Worm (Caenorhabditis elegans) whole organism, L2 larva: Measurements from ENCODE around the gene R04B5.1.

Experiments used
- C34F6.9 ChIP-seq: fragments of 150-350 bp; optimal IDR thresholded peaks from 2 replicates; lab custom pipeline; 2014; ENCODE audit warnings: missing biosample characterization, missing genetic modification characterization
- F13H6.1 ChIP-seq: sonication (generic microtip); optimal IDR thresholded peaks from 2 replicates; lab custom pipeline; 2016; ENCODE audit warnings: missing genetic modification characterization, missing compliant biosample characterization
- R02D3.7 ChIP-seq: fragments of 150-350 bp; optimal IDR thresholded peaks from 2 replicates; lab custom pipeline; 2014; ENCODE audit warnings: missing biosample characterization, missing genetic modification characterization
- Y55F3AM.14 ChIP-seq: fragments of 200-800 bp; sonication (Bioruptor generic); optimal IDR thresholded peaks from 2 replicates; lab custom pipeline; 2018; ENCODE audit warnings: mild to moderate bottlenecking, missing genetic modification characterization, missing compliant biosample characterization
- ZK546.5 ChIP-seq: sonication (generic microtip); optimal IDR thresholded peaks from 2 replicates; lab custom pipeline; 2017; ENCODE audit warnings: missing biosample characterization, missing genetic modification characterization
- ama-1 ChIP-seq: fragments of 150-350 bp; optimal IDR thresholded peaks from 2 replicates; lab custom pipeline; 2018; ENCODE audit warnings: inconsistent platforms
- blmp-1 ChIP-seq: sonication (generic microtip); optimal IDR thresholded peaks from 2 replicates; lab custom pipeline; 2017; ENCODE audit warnings: missing genetic modification characterization, mild to moderate bottlenecking, missing compliant biosample characterization, antibody characterized with exemption, moderate library complexity; ENCODE audit not compliant: insufficient read depth
- ceh-16 ChIP-seq: fragments of 150-350 bp; optimal IDR thresholded peaks from 2 replicates; lab custom pipeline; 2014; ENCODE audit warnings: missing biosample characterization, missing genetic modification characterization
- ceh-82 ChIP-seq: fragments of 150-350 bp; optimal IDR thresholded peaks from 2 replicates; lab custom pipeline; 2014; ENCODE audit warnings: missing biosample characterization, missing genetic modification characterization
- crh-2 ChIP-seq: sonication (generic microtip); optimal IDR thresholded peaks from 2 replicates; lab custom pipeline; 2017; ENCODE audit warnings: missing biosample characterization, missing genetic modification characterization
- egl-27 ChIP-seq: sonication (generic microtip); optimal IDR thresholded peaks from 3 replicates; lab custom pipeline; 2017; ENCODE audit warnings: missing biosample characterization, missing genetic modification reagents, missing genetic modification characterization
- elt-1 ChIP-seq: fragments of 150-350 bp; optimal IDR thresholded peaks from 2 replicates; lab custom pipeline; 2014; ENCODE audit warnings: missing biosample characterization, missing genetic modification characterization
- elt-3 ChIP-seq: sonication (generic microtip); optimal IDR thresholded peaks from 2 replicates; lab custom pipeline; 2017; ENCODE audit warnings: missing biosample characterization, missing genetic modification characterization
- fos-1 ChIP-seq: fragments of 150-350 bp; optimal IDR thresholded peaks from 2 replicates; lab custom pipeline; 2014; ENCODE audit warnings: missing biosample characterization, missing genetic modification characterization
- gmeb-1 ChIP-seq: fragments of 150-350 bp; optimal IDR thresholded peaks from 2 replicates; lab custom pipeline; 2014; ENCODE audit warnings: missing biosample characterization, missing genetic modification characterization
- lin-11 ChIP-seq: fragments of 150-350 bp; sonication (generic microtip); optimal IDR thresholded peaks from 2 replicates; lab custom pipeline; 2014; ENCODE audit warnings: missing biosample characterization, missing genetic modification characterization, inconsistent platforms, mixed read lengths
- lin-13 ChIP-seq: fragments of 150-350 bp; optimal IDR thresholded peaks from 2 replicates; lab custom pipeline; 2014; ENCODE audit warnings: missing biosample characterization, missing genetic modification reagents, missing genetic modification characterization
- lin-39 ChIP-seq: fragments of 150-350 bp; optimal IDR thresholded peaks from 2 replicates; lab custom pipeline; 2014; ENCODE audit warnings: missing biosample characterization, missing genetic modification reagents, missing genetic modification characterization
- lsy-2 ChIP-seq, 2 experiments: fragments of 150-350 bp in 1 of 2; sonication (generic microtip) in 1 of 2; optimal IDR thresholded peaks; 2 replicates each; lab custom pipeline; 2014 to 2017; ENCODE audit warnings: missing biosample characterization in 2 of 2, missing genetic modification characterization in 2 of 2
- mab-5 ChIP-seq: fragments of 150-350 bp; optimal IDR thresholded peaks from 2 replicates; lab custom pipeline; 2014; ENCODE audit warnings: missing biosample characterization, missing genetic modification characterization
- mbf-1 ChIP-seq: sonication (generic microtip); optimal IDR thresholded peaks from 2 replicates; lab custom pipeline; 2017; ENCODE audit warnings: missing biosample characterization, missing genetic modification characterization
- mdl-1 ChIP-seq, 2 experiments: fragments of 150-350 bp in 1 of 2; sonication (generic microtip) in 1 of 2; optimal IDR thresholded peaks; 2 replicates each; lab custom pipeline; 2017; ENCODE audit warnings: missing biosample characterization in 2 of 2, missing genetic modification characterization in 2 of 2
- nhr-10 ChIP-seq: sonication (generic microtip); optimal IDR thresholded peaks from 2 replicates; lab custom pipeline; 2017; ENCODE audit warnings: missing biosample characterization, missing genetic modification characterization
- nhr-11 ChIP-seq: fragments of 150-350 bp; optimal IDR thresholded peaks from 2 replicates; lab custom pipeline; 2014; ENCODE audit warnings: missing biosample characterization, missing genetic modification characterization
- nhr-12 ChIP-seq: fragments of 150-350 bp; optimal IDR thresholded peaks from 2 replicates; lab custom pipeline; 2014; ENCODE audit warnings: missing biosample characterization, missing genetic modification characterization
- nhr-129 ChIP-seq: fragments of 150-350 bp; optimal IDR thresholded peaks from 2 replicates; lab custom pipeline; 2014; ENCODE audit warnings: missing biosample characterization, missing genetic modification characterization
- nhr-21 ChIP-seq: fragments of 150-350 bp; optimal IDR thresholded peaks from 2 replicates; lab custom pipeline; 2014; ENCODE audit warnings: missing biosample characterization, missing genetic modification characterization
- nhr-25 ChIP-seq: fragments of 150-350 bp; sonication (generic microtip); optimal IDR thresholded peaks from 3 replicates; lab custom pipeline; 2014; ENCODE audit warnings: missing biosample characterization, missing genetic modification characterization
- nhr-6 ChIP-seq: fragments of 150-350 bp; optimal IDR thresholded peaks from 2 replicates; lab custom pipeline; 2014; ENCODE audit warnings: missing biosample characterization, missing genetic modification characterization
- nhr-77 ChIP-seq: fragments of 150-350 bp; optimal IDR thresholded peaks from 2 replicates; lab custom pipeline; 2014; ENCODE audit warnings: missing biosample characterization, missing genetic modification characterization
- peb-1 ChIP-seq: fragments of 150-350 bp; optimal IDR thresholded peaks from 2 replicates; lab custom pipeline; 2014; ENCODE audit warnings: missing biosample characterization, missing genetic modification characterization
- sem-4 ChIP-seq: fragments of 150-350 bp; optimal IDR thresholded peaks from 2 replicates; lab custom pipeline; 2014; ENCODE audit warnings: missing biosample characterization, missing genetic modification reagents, missing genetic modification characterization
- skn-1 ChIP-seq: sonication (generic microtip); optimal IDR thresholded peaks from 2 replicates; lab custom pipeline; 2017; ENCODE audit warnings: missing biosample characterization, missing genetic modification characterization
- sma-3 ChIP-seq: sonication (generic microtip); optimal IDR thresholded peaks from 2 replicates; lab custom pipeline; 2016; ENCODE audit warnings: missing genetic modification reagents, missing genetic modification characterization, missing compliant biosample characterization
- sma-9 ChIP-seq, 2 experiments: fragments of 150-350 bp in 1 of 2; sonication (generic microtip) in 1 of 2; optimal IDR thresholded peaks; 2 replicates each; lab custom pipeline; 2014 to 2016; ENCODE audit warnings: missing genetic modification characterization in 2 of 2, mild to moderate bottlenecking in 1 of 2, missing biosample characterization in 1 of 2, missing compliant biosample characterization in 1 of 2, missing genetic modification reagents in 1 of 2, moderate library complexity in 1 of 2
- snpc-4 ChIP-seq: fragments of 150-350 bp; optimal IDR thresholded peaks from 2 replicates; lab custom pipeline; 2014; ENCODE audit warnings: missing biosample characterization, missing genetic modification characterization
- unc-55 ChIP-seq: fragments of 150-350 bp; sonication (generic microtip); optimal IDR thresholded peaks from 3 replicates; lab custom pipeline; 2014; ENCODE audit warnings: missing biosample characterization, missing genetic modification reagents, missing genetic modification characterization
- unc-62 ChIP-seq: fragments of 150-350 bp; optimal IDR thresholded peaks from 2 replicates; lab custom pipeline; 2014; ENCODE audit warnings: missing biosample characterization, missing genetic modification reagents, missing genetic modification characterization
- zag-1 ChIP-seq: fragments of 150-350 bp; optimal IDR thresholded peaks from 2 replicates; lab custom pipeline; 2014; ENCODE audit warnings: missing biosample characterization, missing genetic modification characterization
- ztf-1 ChIP-seq: fragments of 200-800 bp; sonication (Bioruptor generic); conservative IDR thresholded peaks from 2 replicates; pipeline ENCODE4 v1.3.6; 2022; ENCODE audit warnings: missing genetic modification characterization, missing compliant biosample characterization
- ztf-4 ChIP-seq: fragments of 150-350 bp; optimal IDR thresholded peaks from 2 replicates; lab custom pipeline; 2014; ENCODE audit warnings: missing biosample characterization, missing genetic modification characterization

The R04B5.1 gene

ce11 chrV:10047189-10047588 is 31.0 kb downstream of the R04B5.1 start:
- TF ChIP-seq C34F6.9 (no peak), unc-55 (GFP tag; lab: Kevin White, UChicago) (no peak), sem-4 (tag; lab: Kevin White, UChicago) (no peak), nhr-6 (no peak), nhr-10 (no peak), ztf-1 (GFP tag; lab: Robert Waterston, UW) (no peak), nhr-77 (tag; lab: Kevin White, UChicago) (no peak), unc-62 (GFP tag; lab: Kevin White, UChicago) (no peak), ceh-16 (tag; lab: Kevin White, UChicago) (no peak), skn-1 (tag; lab: Kevin White, UChicago) (no peak), ztf-4 (tag; lab: Kevin White, UChicago) (no peak), mbf-1 (tag; lab: Kevin White, UChicago) (no peak), nhr-129 (tag; lab: Kevin White, UChicago) (no peak), mdl-1 (tag; optimal IDR thresholded peaks at IDR 0.05; lab: Kevin White, UChicago) (no peak), mab-5 (tag; lab: Kevin White, UChicago) (no peak), blmp-1 (tag; lab: Kevin White, UChicago) (no peak), zag-1 (tag; lab: Kevin White, UChicago) (no peak), Y55F3AM.14 (GFP tag; lab: Kevin White, UChicago) (no peak), peb-1 (tag; lab: Kevin White, UChicago) (no peak), lin-11 (tag; lab: Kevin White, UChicago) (no peak)

ce11 chrV:10046503-10046902 is 31.6 kb downstream of the R04B5.1 start:
- TF ChIP-seq C34F6.9 (no peak), snpc-4 (tag; lab: Kevin White, UChicago) (no peak), sma-3 (GFP tag; lab: Kevin White, UChicago) (peak; percentile 3), nhr-25 (tag; lab: Kevin White, UChicago) (peak; percentile 67), ama-1 (lab: Kevin White, UChicago) (peak; percentile 42), sma-9 (GFP tag; optimal IDR thresholded peaks at IDR 0.05; lab: Kevin White, UChicago) (peak; percentile 12), sma-9 (tag; optimal IDR thresholded peaks at IDR 0.05; lab: Kevin White, UChicago) (no peak), crh-2 (tag; lab: Kevin White, UChicago) (peak; percentile 81), blmp-1 (tag; lab: Kevin White, UChicago) (peak; percentile 38)

- TF ChIP-seq peb-1 (tag; lab: Kevin White, UChicago) (no peak), F13H6.1 (peak; percentile 30), Y55F3AM.14 (GFP tag; lab: Kevin White, UChicago) (no peak), nhr-21 (tag; lab: Kevin White, UChicago) (no peak)
Observed at ce11 chrV:10044735-10045134, 33.4 kb downstream of the R04B5.1 start.

- TF ChIP-seq sem-4 (tag; lab: Kevin White, UChicago), result peak; percentile 82
- TF ChIP-seq skn-1 (tag; lab: Kevin White, UChicago), result no peak
- TF ChIP-seq sma-9 (GFP tag; optimal IDR thresholded peaks at IDR 0.05; lab: Kevin White, UChicago), result peak; percentile 93
- no peak for TF ChIP-seq sma-9 (tag; optimal IDR thresholded peaks at IDR 0.05; lab: Kevin White, UChicago)
- TF ChIP-seq ZK546.5, result no peak
- TF ChIP-seq lin-39, result no peak
- peak; percentile 58 for TF ChIP-seq gmeb-1 (tag; lab: Kevin White, UChicago)
- TF ChIP-seq nhr-25 (tag; lab: Kevin White, UChicago), result peak; percentile 87
- no peak for TF ChIP-seq nhr-12 (tag; lab: Kevin White, UChicago)
- TF ChIP-seq zag-1 (tag; lab: Kevin White, UChicago), result no peak
- TF ChIP-seq crh-2 (tag; lab: Kevin White, UChicago), result peak; percentile 70
- peak; percentile 48 for TF ChIP-seq C34F6.9
- no peak for TF ChIP-seq ceh-82 (tag; lab: Kevin White, UChicago)
- TF ChIP-seq lsy-2 (tag; optimal IDR thresholded peaks at IDR 0.05; lab: Kevin White, UChicago), result peak in 1 of 2 experiments; percentile 83
- peak; percentile 81 for TF ChIP-seq F13H6.1
- no peak for TF ChIP-seq ceh-16 (tag; lab: Kevin White, UChicago)
- no peak for TF ChIP-seq elt-3 (tag; lab: Kevin White, UChicago)
- TF ChIP-seq unc-55 (GFP tag; lab: Kevin White, UChicago), result peak; percentile 74
- TF ChIP-seq nhr-21 (tag; lab: Kevin White, UChicago), result peak; percentile 72
- TF ChIP-seq mdl-1 (tag; optimal IDR thresholded peaks at IDR 0.05; lab: Kevin White, UChicago), result peak; percentile 48 to 50
- TF ChIP-seq lin-13 (GFP tag; lab: Kevin White, UChicago), result peak; percentile 31
- no peak for TF ChIP-seq nhr-11 (tag; lab: Kevin White, UChicago)
- TF ChIP-seq elt-1 (tag; lab: Kevin White, UChicago), result no peak
- no peak for TF ChIP-seq ztf-4 (tag; lab: Kevin White, UChicago)
- TF ChIP-seq blmp-1 (tag; lab: Kevin White, UChicago), result peak; percentile 87
- TF ChIP-seq snpc-4 (tag; lab: Kevin White, UChicago), result no peak
- peak; percentile 78 for TF ChIP-seq nhr-129 (tag; lab: Kevin White, UChicago)
- TF ChIP-seq fos-1 (tag; lab: Kevin White, UChicago), result peak; percentile 56
- TF ChIP-seq R02D3.7 (tag; lab: Kevin White, UChicago), result no peak
- peak; percentile 63 for TF ChIP-seq egl-27
- TF ChIP-seq Y55F3AM.14 (GFP tag; lab: Kevin White, UChicago), result peak; percentile 20
- no peak for TF ChIP-seq mbf-1 (tag; lab: Kevin White, UChicago)
- TF ChIP-seq sma-3 (GFP tag; lab: Kevin White, UChicago), result peak; percentile 86
- peak; percentile 83 for TF ChIP-seq nhr-6
Observed at ce11 chrV:10043234-10043796, 34.8 kb downstream of the R04B5.1 start, which contains the start of gene T06E8.8. T06E8.8 (plus strand) TSS chrV:10043746.
